Worm (Caenorhabditis elegans): ENCODE data around the gene clec-175.

clec-175 gene

DNA sequence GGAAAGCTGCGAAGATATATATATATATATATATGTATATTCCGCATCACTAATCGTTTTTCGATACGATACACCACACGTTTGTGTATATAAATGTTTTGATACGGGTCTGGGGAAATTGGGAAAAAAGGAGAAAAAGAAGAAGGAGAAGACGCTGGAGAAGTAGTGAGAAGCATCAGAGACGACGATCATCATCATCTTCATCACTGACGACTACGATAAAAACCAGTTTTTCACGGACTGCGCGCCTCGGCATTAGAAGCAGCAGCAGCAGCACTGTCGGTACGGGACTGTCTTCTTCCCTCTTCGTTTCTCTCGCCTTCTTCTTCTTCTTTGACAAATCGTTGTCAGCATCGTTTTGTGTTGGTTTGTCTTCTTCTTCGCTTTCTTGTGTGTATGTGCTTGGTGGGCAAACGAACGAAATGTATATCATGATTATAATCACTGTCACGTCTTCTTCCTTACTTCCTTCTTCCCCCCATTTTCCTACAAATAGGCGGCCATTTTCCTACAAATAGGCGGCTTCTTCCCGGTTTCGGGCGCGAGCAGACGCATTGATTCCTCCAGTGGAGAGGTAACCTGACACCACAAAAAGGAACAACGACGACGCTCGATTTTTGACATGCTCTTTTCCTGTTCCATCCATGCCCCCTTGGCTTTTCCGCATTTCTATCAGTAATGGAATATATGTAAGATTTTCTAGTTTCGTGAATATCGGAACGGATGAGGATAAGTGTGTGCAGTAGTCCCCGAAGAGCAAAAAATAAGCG lies 25.9 kb upstream of the clec-175 start:
- no peak for TF ChIP-seq tbx-11 (GFP tag; IDR thresholded peaks at IDR 0.05)
- no peak for TF ChIP-seq ama-1 (optimal IDR thresholded peaks at IDR 0.05)
- TF ChIP-seq hmg-4 (GFP tag; optimal IDR thresholded peaks at IDR 0.05), result no peak
- no peak for TF ChIP-seq hnd-1 (tag; optimal IDR thresholded peaks at IDR 0.05)
- no peak for TF ChIP-seq ets-7 (tag; optimal IDR thresholded peaks at IDR 0.05)
- no peak for TF ChIP-seq sea-1 (GFP tag; conservative IDR thresholded peaks at IDR 0.05)

- TF ChIP-seq B0310.2 (tag; optimal IDR thresholded peaks at IDR 0.05), result no peak
- no peak for TF ChIP-seq tbx-11 (GFP tag; IDR thresholded peaks at IDR 0.05)
- no peak for TF ChIP-seq ceh-36 (tag; optimal IDR thresholded peaks at IDR 0.05)
- TF ChIP-seq sea-1 (GFP tag; conservative IDR thresholded peaks at IDR 0.05), result no peak
- no peak for TF ChIP-seq aly-1 (tag; optimal IDR thresholded peaks at IDR 0.05)
- TF ChIP-seq tra-4 (tag; optimal IDR thresholded peaks at IDR 0.05), result no peak
- no peak for TF ChIP-seq pes-1 (GFP tag; IDR thresholded peaks at IDR 0.05)
- no peak for TF ChIP-seq ets-7 (tag; optimal IDR thresholded peaks at IDR 0.05)
- no peak for TF ChIP-seq hmbx-1 (tag; optimal IDR thresholded peaks at IDR 0.05)
- TF ChIP-seq F13C5.2 (tag; optimal IDR thresholded peaks at IDR 0.05), result no peak
- no peak for TF ChIP-seq ceh-13 (GFP tag; optimal IDR thresholded peaks at IDR 0.05)
- no peak for TF ChIP-seq hmg-4 (GFP tag; optimal IDR thresholded peaks at IDR 0.05)
- TF ChIP-seq scrt-1 (GFP tag; IDR thresholded peaks at IDR 0.05), result no peak
Measured at ce11 chrIV:4397111-4397510, 25.0 kb upstream of the clec-175 start.

DNA sequence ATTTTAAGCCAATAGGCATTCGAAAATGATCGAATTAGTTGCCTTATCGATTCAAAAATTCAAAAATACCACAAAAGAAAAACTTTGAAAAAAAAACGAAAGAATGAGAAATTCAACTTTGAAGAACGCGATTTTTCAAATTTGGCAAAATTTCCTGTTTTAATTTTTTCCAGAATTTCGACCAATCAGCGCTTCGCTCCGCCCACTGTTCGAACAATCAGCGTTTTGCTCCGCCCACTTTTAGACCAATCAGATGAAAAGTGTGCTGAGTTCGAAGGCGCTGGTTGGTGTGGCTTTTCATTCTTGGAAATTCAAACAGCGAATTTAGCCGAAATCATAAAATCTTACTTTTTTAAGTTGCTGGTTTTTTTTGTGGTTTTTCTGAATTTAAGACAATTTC lies 24.5 kb upstream of the clec-175 start:
- no peak for TF ChIP-seq hmg-4 (GFP tag; optimal IDR thresholded peaks at IDR 0.05)
- TF ChIP-seq tbx-37 (GFP tag; conservative IDR thresholded peaks at IDR 0.05), result no peak
- TF ChIP-seq tra-4 (tag; optimal IDR thresholded peaks at IDR 0.05), result no peak
- TF ChIP-seq tbx-11 (GFP tag; IDR thresholded peaks at IDR 0.05), result no peak

DNA sequence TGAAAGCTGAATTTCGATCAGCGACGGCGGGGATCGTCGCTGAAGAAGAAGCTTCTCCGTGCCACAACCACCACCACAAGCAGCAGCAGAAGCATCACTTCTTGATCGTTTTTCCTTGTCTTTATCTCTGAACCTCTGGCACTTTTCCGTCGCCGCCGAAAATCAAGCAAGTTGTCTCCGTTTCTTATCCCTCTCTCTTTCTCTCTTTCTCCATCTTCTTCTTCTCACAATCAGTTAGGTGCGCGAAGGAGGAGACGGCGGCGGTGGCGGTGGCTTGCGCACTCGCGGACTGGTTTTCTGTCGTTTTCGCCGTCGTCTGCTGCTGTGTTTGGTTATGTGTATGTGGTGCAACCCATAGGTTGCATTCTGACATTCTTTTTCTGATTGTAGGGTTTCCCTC lies 23.7 kb upstream of the clec-175 start:
- TF ChIP-seq hnd-1 (tag; optimal IDR thresholded peaks at IDR 0.05), result no peak
- peak; percentile 32 for TF ChIP-seq hmg-4 (GFP tag; optimal IDR thresholded peaks at IDR 0.05)
- TF ChIP-seq B0310.2 (tag; optimal IDR thresholded peaks at IDR 0.05), result no peak
- no peak for TF ChIP-seq sea-1 (GFP tag; conservative IDR thresholded peaks at IDR 0.05)
- no peak for TF ChIP-seq ets-7 (tag; optimal IDR thresholded peaks at IDR 0.05)

DNA sequence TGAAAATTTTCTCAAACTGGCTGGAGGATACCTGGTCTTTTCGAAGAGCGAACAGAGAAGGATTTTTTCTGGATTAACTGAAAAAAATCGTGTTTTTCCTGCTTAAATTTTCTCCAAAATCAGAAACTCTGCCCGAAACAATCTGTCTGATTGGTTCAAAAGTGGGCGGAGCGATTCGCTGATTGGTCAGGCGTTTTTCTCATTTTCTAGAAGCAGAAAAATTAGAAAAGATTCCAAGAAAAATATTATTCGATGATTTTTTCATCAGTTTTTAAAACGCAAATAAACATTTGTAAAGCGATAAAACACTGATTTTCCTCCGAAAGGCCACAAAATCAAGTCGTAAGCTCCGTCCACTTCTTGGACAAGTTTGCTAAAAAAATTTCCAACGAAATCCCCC lies 23.2 kb upstream of the clec-175 start:
- TF ChIP-seq hmg-4 (GFP tag; optimal IDR thresholded peaks at IDR 0.05), result no peak
- no peak for TF ChIP-seq hmbx-1 (tag; optimal IDR thresholded peaks at IDR 0.05)
- TF ChIP-seq B0310.2 (tag; optimal IDR thresholded peaks at IDR 0.05), result no peak
- TF ChIP-seq tbx-37 (GFP tag; conservative IDR thresholded peaks at IDR 0.05), result no peak
- no peak for TF ChIP-seq scrt-1 (GFP tag; IDR thresholded peaks at IDR 0.05)
- TF ChIP-seq aly-1 (tag; optimal IDR thresholded peaks at IDR 0.05), result no peak
- TF ChIP-seq flt-1 (GFP tag; IDR thresholded peaks at IDR 0.05), result no peak
- TF ChIP-seq tbx-11 (GFP tag; IDR thresholded peaks at IDR 0.05), result no peak
- no peak for TF ChIP-seq F13C5.2 (tag; optimal IDR thresholded peaks at IDR 0.05)
- no peak for TF ChIP-seq sea-1 (GFP tag; conservative IDR thresholded peaks at IDR 0.05)
- no peak for TF ChIP-seq pes-1 (GFP tag; IDR thresholded peaks at IDR 0.05)
- no peak for TF ChIP-seq ceh-13 (GFP tag; optimal IDR thresholded peaks at IDR 0.05)
- TF ChIP-seq ets-7 (tag; optimal IDR thresholded peaks at IDR 0.05), result no peak

DNA sequence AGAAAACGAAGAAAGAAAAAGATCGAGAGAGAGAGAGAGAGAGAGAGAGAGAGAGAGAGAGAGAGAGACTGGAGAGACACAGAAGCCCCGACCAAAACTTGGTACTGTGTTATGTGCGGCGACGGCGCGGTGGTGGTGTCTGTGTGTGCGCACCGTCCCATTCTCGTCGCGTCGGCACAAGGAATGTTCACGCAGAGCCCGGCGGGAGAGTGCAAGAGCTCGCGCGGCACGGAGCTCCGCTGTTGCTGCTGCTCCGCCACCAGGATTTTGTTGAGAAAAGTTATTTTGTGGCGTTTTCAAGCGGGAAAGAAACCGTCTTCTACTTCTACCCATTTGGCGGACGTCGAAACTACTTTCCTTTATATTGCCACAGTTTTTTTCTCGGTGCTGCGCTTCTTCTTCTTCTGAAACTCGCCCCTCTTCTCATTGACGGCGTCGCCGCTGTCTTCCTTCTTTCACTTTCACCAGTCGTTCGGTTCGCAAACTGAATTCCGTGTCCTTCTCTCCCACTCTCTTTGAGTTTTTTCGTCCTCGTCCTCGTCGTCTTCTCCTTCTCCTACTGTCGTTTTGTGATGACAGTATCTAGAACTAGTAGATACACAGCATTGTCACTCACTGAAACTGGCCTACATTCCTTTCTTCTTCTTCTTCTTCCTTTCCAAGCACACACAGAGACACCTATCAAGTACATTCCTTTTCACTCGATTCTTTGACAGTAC lies 22.6 kb upstream of the clec-175 start:
- TF ChIP-seq ceh-13 (GFP tag; optimal IDR thresholded peaks at IDR 0.05) (no peak), hmg-4 (GFP tag; optimal IDR thresholded peaks at IDR 0.05) (peak; percentile 10), tbx-11 (GFP tag; IDR thresholded peaks at IDR 0.05) (no peak), B0310.2 (tag; optimal IDR thresholded peaks at IDR 0.05) (no peak), pes-1 (GFP tag; IDR thresholded peaks at IDR 0.05) (peak; percentile 23; the same call in 1 of the 2 replicates), hnd-1 (tag; optimal IDR thresholded peaks at IDR 0.05) (no peak)

- no peak for TF ChIP-seq scrt-1 (GFP tag; IDR thresholded peaks at IDR 0.05)
- no peak for TF ChIP-seq tra-4 (tag; optimal IDR thresholded peaks at IDR 0.05)
- no peak for TF ChIP-seq tbx-11 (GFP tag; IDR thresholded peaks at IDR 0.05)
- no peak for TF ChIP-seq flt-1 (GFP tag; IDR thresholded peaks at IDR 0.05)
- TF ChIP-seq ceh-13 (GFP tag; optimal IDR thresholded peaks at IDR 0.05), result no peak
- no peak for TF ChIP-seq hmbx-1 (tag; optimal IDR thresholded peaks at IDR 0.05)
- no peak for TF ChIP-seq ceh-36 (tag; optimal IDR thresholded peaks at IDR 0.05)
- TF ChIP-seq sea-1 (GFP tag; conservative IDR thresholded peaks at IDR 0.05), result no peak
- TF ChIP-seq hmg-4 (GFP tag; optimal IDR thresholded peaks at IDR 0.05), result no peak
- no peak for TF ChIP-seq tbx-37 (GFP tag; conservative IDR thresholded peaks at IDR 0.05)
- no peak for TF ChIP-seq hnd-1 (tag; optimal IDR thresholded peaks at IDR 0.05)
- no peak for TF ChIP-seq F13C5.2 (tag; optimal IDR thresholded peaks at IDR 0.05)
Measured at ce11 chrIV:4400350-4401326, 21.5 kb upstream of the clec-175 start, which contains the start of gene Y24D9A.6. TSS of gene Y24D9A.6 (minus strand) at chrIV:4400400.

Measured in whole organism, early embryonic.